Worm (Caenorhabditis elegans): ENCODE data around the gene ZC239.3.

Gene ZC239.3

ce11 chrII:3237038-3237521 lies 21.2 kb downstream of the ZC239.3 start, which contains the start of the genes srz-67 and C17F4.11:
Gene srz-67 (minus strand): TSS chrII:3237138.
Gene C17F4.11 (plus strand): TSS chrII:3237471.
- TF ChIP-seq dao-5 (tag; optimal IDR thresholded peaks at IDR 0.05) (no peak), him-1 (tag; optimal IDR thresholded peaks at IDR 0.05) (no peak), W03F9.2 (tag; optimal IDR thresholded peaks at IDR 0.05) (no peak)

- TF ChIP-seq dao-5 (tag; optimal IDR thresholded peaks at IDR 0.05) (no peak), W03F9.2 (tag; optimal IDR thresholded peaks at IDR 0.05) (no peak), him-1 (tag; optimal IDR thresholded peaks at IDR 0.05) (no peak)
These were observed 24.3 kb downstream of the ZC239.3 start, which contains the start of gene C17F4.3 for ce11 chrII:3240207-3240606. Gene C17F4.3 (plus strand): TSS chrII:3240507.

- TF ChIP-seq dao-5 (tag; optimal IDR thresholded peaks at IDR 0.05) (no peak), W03F9.2 (tag; optimal IDR thresholded peaks at IDR 0.05) (no peak), him-1 (tag; optimal IDR thresholded peaks at IDR 0.05) (no peak)
These were observed 26.0 kb downstream of the ZC239.3 start for ce11 chrII:3241842-3242241.

DNA sequence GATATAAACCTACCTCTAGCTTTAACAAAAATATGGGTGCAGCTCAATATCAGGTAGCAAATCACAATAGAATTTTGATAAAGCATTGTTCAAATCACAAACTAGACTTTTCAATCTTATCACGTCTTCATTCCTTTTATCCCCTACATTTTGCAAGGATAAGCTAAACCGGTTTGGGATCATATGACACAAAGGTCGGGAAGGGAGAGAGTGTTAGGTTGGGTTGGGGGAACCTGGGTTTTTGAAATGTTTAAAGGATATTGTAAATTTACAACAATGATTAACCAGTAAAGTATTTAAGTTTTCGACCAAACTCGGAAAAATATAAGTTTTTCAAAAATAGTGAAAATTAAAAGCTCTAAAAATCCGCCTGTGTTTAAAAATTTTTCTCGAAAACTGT lies 28.2 kb downstream of the ZC239.3 start, which contains the start of gene C17F4.12:
C17F4.12 (minus strand) TSS at position 101 of the 400 bp plus-strand sequence.
- TF ChIP-seq dao-5 (tag; optimal IDR thresholded peaks at IDR 0.05) (no peak), him-1 (tag; optimal IDR thresholded peaks at IDR 0.05) (no peak), W03F9.2 (tag; optimal IDR thresholded peaks at IDR 0.05) (no peak)

DNA sequence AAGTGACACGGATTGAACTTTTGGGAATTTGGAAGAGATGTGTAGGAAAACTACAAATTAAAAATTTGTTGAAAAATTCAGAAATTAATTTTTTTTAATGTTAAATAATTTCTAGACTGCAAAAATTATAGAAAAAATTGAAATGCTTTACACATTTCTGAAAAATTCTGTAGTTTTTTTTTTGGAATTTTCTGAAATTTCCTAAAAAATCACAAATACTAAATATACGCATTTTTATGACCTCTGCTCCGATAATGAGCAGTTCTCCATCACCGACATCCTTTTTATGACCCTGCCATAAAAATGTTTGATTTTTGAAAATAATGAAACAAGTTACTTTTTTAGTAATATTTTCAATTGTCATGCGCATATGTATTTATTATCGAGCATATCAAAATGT lies 28.9 kb downstream of the ZC239.3 start:
- TF ChIP-seq him-1 (tag; optimal IDR thresholded peaks at IDR 0.05): no peak
- TF ChIP-seq dao-5 (tag; optimal IDR thresholded peaks at IDR 0.05): no peak

- TF ChIP-seq W03F9.2 (tag; optimal IDR thresholded peaks at IDR 0.05) (no peak), dao-5 (tag; optimal IDR thresholded peaks at IDR 0.05) (no peak), him-1 (tag; optimal IDR thresholded peaks at IDR 0.05) (no peak)
These were observed 30.0 kb downstream of the ZC239.3 start, which contains the start of gene C17F4.7 for ce11 chrII:3245836-3246235. Gene C17F4.7 (minus strand): TSS chrII:3246015.

ce11 chrII:3247556-3247955 lies 31.7 kb downstream of the ZC239.3 start:
- TF ChIP-seq him-1 (tag; optimal IDR thresholded peaks at IDR 0.05) (no peak), W03F9.2 (tag; optimal IDR thresholded peaks at IDR 0.05) (no peak), dao-5 (tag; optimal IDR thresholded peaks at IDR 0.05) (no peak)

ce11 chrII:3248043-3248718 lies 32.3 kb downstream of the ZC239.3 start, which contains the start of the genes fbxc-50 and C17F4.2:
Gene fbxc-50 (minus strand): TSS chrII:3248123.
Gene C17F4.2 (plus strand): TSS chrII:3248668.
- TF ChIP-seq W03F9.2 (tag; optimal IDR thresholded peaks at IDR 0.05): no peak
- TF ChIP-seq him-1 (tag; optimal IDR thresholded peaks at IDR 0.05): no peak
- TF ChIP-seq dao-5 (tag; optimal IDR thresholded peaks at IDR 0.05): no peak

- TF ChIP-seq him-1 (tag; optimal IDR thresholded peaks at IDR 0.05): no peak
- TF ChIP-seq dao-5 (tag; optimal IDR thresholded peaks at IDR 0.05): no peak
- no peak for TF ChIP-seq W03F9.2 (tag; optimal IDR thresholded peaks at IDR 0.05)
These were observed 33.5 kb downstream of the ZC239.3 start, which contains the start of gene clec-124 for ce11 chrII:3249406-3249805. Gene clec-124 (plus strand): TSS chrII:3249706.

DNA sequence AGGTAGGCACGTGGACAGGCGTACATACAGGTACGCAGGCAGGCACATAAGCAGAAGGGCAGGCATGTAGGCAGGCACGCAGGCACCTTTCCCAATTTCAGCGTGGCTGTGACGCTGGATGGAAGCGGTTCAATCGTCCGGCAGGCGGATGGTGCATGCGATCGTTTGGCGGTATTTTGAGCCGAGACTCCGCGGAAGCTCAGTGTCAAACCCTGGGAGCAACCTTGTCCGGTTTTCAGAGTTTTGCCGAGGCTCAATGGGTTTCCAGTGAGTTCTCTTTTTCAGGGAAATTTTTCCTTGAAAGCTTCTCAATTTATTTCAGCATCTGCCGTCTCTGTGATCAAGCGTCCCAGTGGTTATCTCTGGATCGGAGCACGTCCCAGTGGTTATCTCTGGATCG lies 34.3 kb downstream of the ZC239.3 start:
- TF ChIP-seq W03F9.2 (tag; optimal IDR thresholded peaks at IDR 0.05) (no peak), him-1 (tag; optimal IDR thresholded peaks at IDR 0.05) (no peak), dao-5 (tag; optimal IDR thresholded peaks at IDR 0.05) (no peak)

- TF ChIP-seq W03F9.2 (tag; optimal IDR thresholded peaks at IDR 0.05): no peak
- no peak for TF ChIP-seq dao-5 (tag; optimal IDR thresholded peaks at IDR 0.05)
- TF ChIP-seq him-1 (tag; optimal IDR thresholded peaks at IDR 0.05): no peak
These were observed 35.9 kb downstream of the ZC239.3 start for ce11 chrII:3251782-3252181.

DNA sequence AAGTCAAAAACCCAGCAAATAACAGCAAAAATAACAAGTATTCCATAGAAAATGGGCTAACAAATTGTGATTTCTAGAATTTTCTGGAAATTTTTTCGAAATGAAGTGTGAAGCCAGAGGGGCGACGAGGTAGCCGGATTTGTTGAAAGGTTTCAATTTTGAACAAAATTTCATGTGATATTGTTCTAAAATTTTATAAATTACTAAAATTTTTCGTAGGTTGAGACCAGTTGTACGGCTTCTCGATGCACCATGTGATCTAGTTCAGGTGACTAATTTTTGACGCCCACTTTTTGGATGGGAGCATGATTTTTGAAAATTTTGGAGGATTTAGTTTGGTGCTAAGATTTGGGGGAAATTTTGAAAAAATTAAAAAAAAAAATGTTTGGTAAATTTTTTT lies 43.4 kb downstream of the ZC239.3 start, which contains the start of gene gcy-19:
gcy-19 (minus strand) TSS at position 101 of the 400 bp plus-strand sequence.
- TF ChIP-seq dao-5 (tag; optimal IDR thresholded peaks at IDR 0.05): no peak
- no peak for TF ChIP-seq W03F9.2 (tag; optimal IDR thresholded peaks at IDR 0.05)
- TF ChIP-seq him-1 (tag; optimal IDR thresholded peaks at IDR 0.05): no peak

- no peak for TF ChIP-seq W03F9.2 (tag; optimal IDR thresholded peaks at IDR 0.05)
- no peak for TF ChIP-seq him-1 (tag; optimal IDR thresholded peaks at IDR 0.05)
- TF ChIP-seq dao-5 (tag; optimal IDR thresholded peaks at IDR 0.05): no peak
These were observed 46.6 kb downstream of the ZC239.3 start, which contains the start of gene F02E11.2 for ce11 chrII:3262504-3262903. Gene F02E11.2 (plus strand): TSS chrII:3262804.

- TF ChIP-seq dao-5 (tag; optimal IDR thresholded peaks at IDR 0.05): no peak
- no peak for TF ChIP-seq him-1 (tag; optimal IDR thresholded peaks at IDR 0.05)
- no peak for TF ChIP-seq W03F9.2 (tag; optimal IDR thresholded peaks at IDR 0.05)
These were observed 48.8 kb downstream of the ZC239.3 start for ce11 chrII:3264704-3265103.
